Worm (Caenorhabditis elegans): Measurements from ENCODE around the gene D1086.2.

D1086.2 gene

ce11 chrV:14093805-14094204 lies 4.7 kb downstream of the D1086.2 start, which contains the start of gene D1086.8:
Gene D1086.8 (plus strand): TSS chrV:14094105.
- TF ChIP-seq lsy-2 (tag; optimal IDR thresholded peaks at IDR 0.05) (peak in 1 of 2 experiments; percentile 17), daf-16 (GFP tag; optimal IDR thresholded peaks at IDR 0.05) (peak in 1 of 2 experiments; percentile 13), daf-16 (tag; optimal IDR thresholded peaks at IDR 0.05) (no peak), nhr-11 (tag; optimal IDR thresholded peaks at IDR 0.05) (no peak)

ce11 chrV:14092403-14092802 lies 6.1 kb downstream of the D1086.2 start, which contains the start of gene D1086.3:
Gene D1086.3 (plus strand): TSS chrV:14092792.
- TF ChIP-seq zfp-2 (tag; optimal IDR thresholded peaks at IDR 0.05) (no peak), mes-2 (tag; optimal IDR thresholded peaks at IDR 0.05; ENCODE audit: poor library complexity, severe bottlenecking) (peak; percentile 74), dmd-8 (GFP tag; IDR thresholded peaks at IDR 0.05) (no peak), cey-2 (tag; optimal IDR thresholded peaks at IDR 0.05; ENCODE audit: borderline replicate concordance, insufficient read depth) (no peak), aha-1 (tag) (no peak), gei-8 (GFP tag; optimal IDR thresholded peaks at IDR 0.05) (no peak), nhr-76 (tag; optimal IDR thresholded peaks at IDR 0.05) (no peak), fos-1 (tag; optimal IDR thresholded peaks at IDR 0.05) (no peak), hlh-11 (tag; optimal IDR thresholded peaks at IDR 0.05) (peak; percentile 30), F37D6.2 (tag; optimal IDR thresholded peaks at IDR 0.05) (no peak), daf-8 (GFP tag; IDR thresholded peaks at IDR 0.05) (no peak), tra-1 (GFP tag; IDR thresholded peaks at IDR 0.05) (no peak), lin-38 (GFP tag; IDR thresholded peaks at IDR 0.05) (peak; percentile 73; the same call in 1 of the 2 replicates), lin-1 (GFP tag; IDR thresholded peaks at IDR 0.05) (0 out of 2 replicates have a peak, but pooled peaks have one; percentile 42), lin-29 (GFP tag; IDR thresholded peaks at IDR 0.05) (no peak), Y105C5A.15 (GFP tag; IDR thresholded peaks at IDR 0.05) (no peak), nhr-42 (GFP tag; IDR thresholded peaks at IDR 0.05) (no peak), unc-130 (GFP tag; optimal IDR thresholded peaks at IDR 0.05) (no peak), lim-7 (GFP tag; IDR thresholded peaks at IDR 0.05) (no peak), ama-1 (optimal IDR thresholded peaks at IDR 0.05) (peak; percentile 97), ctbp-1 (GFP tag; IDR thresholded peaks at IDR 0.05) (no peak), ceh-82 (tag; optimal IDR thresholded peaks at IDR 0.05) (no peak), nhr-102 (tag; optimal IDR thresholded peaks at IDR 0.05) (peak; percentile 11), spr-3 (GFP tag; optimal IDR thresholded peaks at IDR 0.05) (no peak), ZK546.5 (tag; optimal IDR thresholded peaks at IDR 0.05) (no peak), ceh-44 (GFP tag; IDR thresholded peaks at IDR 0.05) (no peak), nhr-111 (GFP tag; optimal IDR thresholded peaks at IDR 0.05) (no peak), lin-13 (GFP tag; optimal IDR thresholded peaks at IDR 0.05) (peak; percentile 23), mdl-1 (tag; optimal IDR thresholded peaks at IDR 0.05) (no peak), ZK337.2 (GFP tag; IDR thresholded peaks at IDR 0.05) (no peak), mep-1 (tag; optimal IDR thresholded peaks at IDR 0.05) (no peak), daf-16 (GFP tag; optimal IDR thresholded peaks at IDR 0.05) (peak; percentile 36 to 76), daf-16 (tag; optimal IDR thresholded peaks at IDR 0.05) (peak; percentile 55), ztf-7 (tag; optimal IDR thresholded peaks at IDR 0.05) (no peak), nhr-11 (tag; optimal IDR thresholded peaks at IDR 0.05) (no peak), daf-19 (GFP tag; conservative IDR thresholded peaks at IDR 0.05) (0 out of 2 replicates have a peak, but pooled peaks have one; percentile 46), nhr-10 (tag; optimal IDR thresholded peaks at IDR 0.05) (no peak), ztf-11 (tag; optimal IDR thresholded peaks at IDR 0.05) (no peak), egl-27 (tag; optimal IDR thresholded peaks at IDR 0.05) (no peak), zip-2 (tag; optimal IDR thresholded peaks at IDR 0.05) (no peak), nhr-28 (tag; optimal IDR thresholded peaks at IDR 0.05) (no peak), arid-1 (GFP tag; conservative IDR thresholded peaks at IDR 0.05) (peak; percentile 57; the same call in 1 of the 2 replicates), rbr-2 (tag; optimal IDR thresholded peaks at IDR 0.05) (peak; percentile 19), nhr-41 (GFP tag; IDR thresholded peaks at IDR 0.05) (no peak), madf-5 (GFP tag; IDR thresholded peaks at IDR 0.05) (no peak), lin-15B (tag; optimal IDR thresholded peaks at IDR 0.05) (no peak), tag-97 (GFP tag; IDR thresholded peaks at IDR 0.05) (no peak), nhr-25 (tag; optimal IDR thresholded peaks at IDR 0.05; ENCODE audit: borderline replicate concordance, insufficient read depth) (no peak), T26A8.4 (GFP tag; IDR thresholded peaks at IDR 0.05) (peak; percentile 62)

Data from whole organism, L4 larva.